Worm (Caenorhabditis elegans) whole organism, L1 larva: ENCODE measurements around the gene nlp-76.

ENCODE experiments used
- aly-2 ChIP-seq: fragments of 150-350 bp; optimal IDR thresholded peaks from 2 replicates; lab custom pipeline; 2014; ENCODE audit warnings: missing biosample characterization, missing genetic modification characterization
- blmp-1 ChIP-seq: fragments of 150-350 bp; optimal IDR thresholded peaks from 2 replicates; lab custom pipeline; 2014; ENCODE audit warnings: missing biosample characterization, missing genetic modification characterization
- ceh-63 ChIP-seq: fragments of 200-800 bp; sonication (Bioruptor generic); optimal IDR thresholded peaks from 2 replicates; lab custom pipeline; 2018; ENCODE audit warnings: mild to moderate bottlenecking, missing genetic modification characterization, missing compliant biosample characterization
- ceh-8 ChIP-seq: fragments of 200-800 bp; sonication (Bioruptor generic); optimal IDR thresholded peaks from 2 replicates; lab custom pipeline; 2018; ENCODE audit warnings: mild to moderate bottlenecking, missing genetic modification characterization, moderate library complexity, missing compliant biosample characterization
- ceh-88 ChIP-seq: fragments of 200-800 bp; sonication (Bioruptor generic); IDR thresholded peaks from 2 replicates; pipeline ENCODE4 v1.3.6; 2022; ENCODE audit warnings: missing genetic modification characterization, missing compliant biosample characterization
- ceh-90 ChIP-seq: sonication (generic microtip); optimal IDR thresholded peaks from 2 replicates; lab custom pipeline; 2016; ENCODE audit warnings: missing genetic modification characterization, missing compliant biosample characterization
- dpl-1 ChIP-seq, 3 experiments: fragments of 150-350 bp in 2 of 3; sonication (generic microtip) in 1 of 3; optimal IDR thresholded peaks; 2 replicates each; lab custom pipeline; 2014 to 2017; ENCODE audit warnings: missing biosample characterization in 3 of 3, missing genetic modification characterization in 3 of 3, missing genetic modification reagents in 3 of 3
- efl-1 ChIP-seq, 4 experiments: fragments of 150-350 bp; optimal IDR thresholded peaks in 3 of 4; peaks in 1 of 4; 1 replicate in 1 of 4; 2 replicates in 3 of 4; lab custom pipeline; 2014; ENCODE audit warnings: missing biosample characterization in 2 of 4, missing genetic modification characterization in 2 of 4, missing genetic modification reagents in 2 of 4
- efl-3 ChIP-seq: fragments of 200-800 bp; sonication (Bioruptor generic); optimal IDR thresholded peaks from 2 replicates; lab custom pipeline; 2018; ENCODE audit warnings: mild to moderate bottlenecking, missing genetic modification characterization, missing compliant biosample characterization
- elt-2 ChIP-seq: sonication (generic microtip); optimal IDR thresholded peaks from 2 replicates; lab custom pipeline; 2016; ENCODE audit warnings: missing genetic modification characterization, mild to moderate bottlenecking, inconsistent platforms, missing compliant biosample characterization, missing genetic modification reagents
- hpl-2 ChIP-seq: fragments of 150-350 bp; optimal IDR thresholded peaks from 2 replicates; lab custom pipeline; 2014; ENCODE audit warnings: missing biosample characterization, missing genetic modification reagents, missing genetic modification characterization
- irx-1 ChIP-seq: sonication (generic microtip); optimal IDR thresholded peaks from 2 replicates; lab custom pipeline; 2016; ENCODE audit warnings: missing genetic modification characterization, missing compliant biosample characterization
- lin-14 ChIP-seq: fragments of 200-800 bp; sonication (Bioruptor generic); optimal IDR thresholded peaks from 2 replicates; lab custom pipeline; 2018; ENCODE audit warnings: mild to moderate bottlenecking, missing genetic modification characterization, moderate library complexity, missing compliant biosample characterization
- lin-39 ChIP-seq: fragments of 150-350 bp; optimal IDR thresholded peaks from 2 replicates; lab custom pipeline; 2014; ENCODE audit warnings: missing biosample characterization, missing genetic modification reagents, missing genetic modification characterization
- mab-9 ChIP-seq: fragments of 200-800 bp; sonication (Bioruptor generic); IDR thresholded peaks from 2 replicates; pipeline ENCODE4 v1.3.6; 2022; ENCODE audit warnings: missing genetic modification reagents, missing genetic modification characterization, missing compliant biosample characterization
- mep-1 ChIP-seq: fragments of 150-350 bp; optimal IDR thresholded peaks from 2 replicates; lab custom pipeline; 2014; ENCODE audit warnings: missing biosample characterization, missing genetic modification characterization
- nhr-19 ChIP-seq: fragments of 200-800 bp; sonication (Bioruptor generic); conservative IDR thresholded peaks from 2 replicates; pipeline ENCODE4 v1.3.6; 2022; ENCODE audit warnings: missing genetic modification characterization, missing compliant biosample characterization
- nhr-20 ChIP-seq: sonication (generic microtip); optimal IDR thresholded peaks from 2 replicates; lab custom pipeline; 2016; ENCODE audit warnings: mild to moderate bottlenecking, missing genetic modification characterization, missing compliant biosample characterization
- nhr-237 ChIP-seq: fragments of 150-350 bp; optimal IDR thresholded peaks from 2 replicates; lab custom pipeline; 2014; ENCODE audit warnings: missing biosample characterization, missing genetic modification characterization
- nhr-28 ChIP-seq: fragments of 150-350 bp; optimal IDR thresholded peaks from 2 replicates; lab custom pipeline; 2014; ENCODE audit warnings: missing biosample characterization, missing genetic modification characterization
- nhr-71 ChIP-seq: sonication (generic microtip); optimal IDR thresholded peaks from 2 replicates; lab custom pipeline; 2016; ENCODE audit warnings: mild to moderate bottlenecking, missing genetic modification characterization, moderate library complexity, missing compliant biosample characterization
- nhr-76 ChIP-seq: sonication (generic microtip); optimal IDR thresholded peaks from 2 replicates; lab custom pipeline; 2017; ENCODE audit warnings: missing biosample characterization, missing genetic modification characterization
- nhr-77 ChIP-seq: fragments of 150-350 bp; optimal IDR thresholded peaks from 2 replicates; lab custom pipeline; 2014; ENCODE audit warnings: missing biosample characterization, missing genetic modification characterization
- nhr-84 ChIP-seq: sonication (generic microtip); optimal IDR thresholded peaks from 2 replicates; lab custom pipeline; 2017; ENCODE audit warnings: missing biosample characterization, missing genetic modification characterization
- nhr-90 ChIP-seq: sonication (generic microtip); optimal IDR thresholded peaks from 2 replicates; lab custom pipeline; 2016; ENCODE audit warnings: mild to moderate bottlenecking, missing genetic modification characterization, missing compliant biosample characterization; ENCODE audit not compliant: poor library complexity
- pax-3 ChIP-seq: fragments of 200-800 bp; sonication (Bioruptor generic); optimal IDR thresholded peaks from 2 replicates; lab custom pipeline; 2018; ENCODE audit warnings: mild to moderate bottlenecking, missing genetic modification characterization, moderate library complexity, missing compliant biosample characterization
- rnt-1 ChIP-seq: sonication (generic microtip); optimal IDR thresholded peaks from 2 replicates; lab custom pipeline; 2016; ENCODE audit warnings: mild to moderate bottlenecking, missing genetic modification characterization, moderate library complexity, missing compliant biosample characterization
- sox-4 ChIP-seq: sonication (generic microtip); optimal IDR thresholded peaks from 2 replicates; lab custom pipeline; 2016; ENCODE audit warnings: missing genetic modification characterization, missing compliant biosample characterization
- sptf-1 ChIP-seq: fragments of 150-350 bp; optimal IDR thresholded peaks from 2 replicates; lab custom pipeline; 2014; ENCODE audit warnings: missing biosample characterization, missing genetic modification characterization
- swsn-7 ChIP-seq: sonication (generic microtip); optimal IDR thresholded peaks from 2 replicates; lab custom pipeline; 2016; ENCODE audit warnings: missing genetic modification characterization, missing compliant biosample characterization
- tlp-1 ChIP-seq: fragments of 150-350 bp; optimal IDR thresholded peaks from 2 replicates; lab custom pipeline; 2014; ENCODE audit warnings: missing biosample characterization, missing genetic modification characterization
- unc-130 ChIP-seq: fragments of 150-350 bp; optimal IDR thresholded peaks from 2 replicates; lab custom pipeline; 2017; ENCODE audit warnings: missing biosample characterization, missing genetic modification characterization, inconsistent platforms
- unc-86 ChIP-seq: sonication (generic microtip); optimal IDR thresholded peaks from 2 replicates; lab custom pipeline; 2016; ENCODE audit warnings: missing genetic modification characterization, missing compliant biosample characterization
- unc-98 ChIP-seq: fragments of 200-800 bp; sonication (Bioruptor generic); IDR thresholded peaks from 2 replicates; pipeline ENCODE4 v1.3.6; 2022; ENCODE audit warnings: missing genetic modification characterization, missing compliant biosample characterization
- vab-15 ChIP-seq: sonication (generic microtip); optimal IDR thresholded peaks from 2 replicates; lab custom pipeline; 2017; ENCODE audit warnings: missing genotype, mild to moderate bottlenecking, missing genetic modification characterization, missing compliant biosample characterization
- zip-4 ChIP-seq: fragments of 200-800 bp; sonication (Bioruptor generic); optimal IDR thresholded peaks from 2 replicates; lab custom pipeline; 2018; ENCODE audit warnings: mild to moderate bottlenecking, missing genetic modification characterization, moderate library complexity, missing compliant biosample characterization
- ztf-11 ChIP-seq, 2 experiments: sonication (generic microtip); optimal IDR thresholded peaks; 2 replicates each; lab custom pipeline; 2016 to 2017; ENCODE audit warnings: missing genetic modification characterization in 2 of 2, missing biosample characterization in 1 of 2, missing compliant biosample characterization in 1 of 2
- ztf-4 ChIP-seq: fragments of 150-350 bp; optimal IDR thresholded peaks from 2 replicates; lab custom pipeline; 2014; ENCODE audit warnings: missing biosample characterization, missing genetic modification characterization

Gene nlp-76

DNA sequence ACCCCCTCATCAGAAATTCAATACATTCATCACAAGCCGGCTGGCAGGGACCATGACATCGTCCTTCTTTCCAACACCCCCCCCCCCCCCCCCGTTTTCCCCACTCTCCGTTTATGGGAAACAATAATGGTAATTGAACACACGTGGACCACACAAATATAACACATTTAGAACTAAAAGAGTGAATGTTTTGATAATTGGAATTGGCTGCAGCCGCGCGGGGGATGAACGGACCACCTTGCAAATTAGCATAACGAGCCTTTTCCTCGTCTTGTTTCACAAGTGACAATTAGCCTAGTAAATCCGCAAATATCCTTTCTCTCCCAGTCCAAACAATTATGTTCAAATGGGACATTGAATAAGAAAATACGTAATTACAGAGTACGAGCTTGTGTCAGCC lies 24.9 kb upstream of the nlp-76 start:
- TF ChIP-seq ztf-11 (tag; optimal IDR thresholded peaks at IDR 0.05; lab: Kevin White, UChicago) (no peak), efl-3 (GFP tag; lab: Kevin White, UChicago) (no peak), rnt-1 (tag; lab: Kevin White, UChicago) (no peak), ceh-8 (GFP tag; lab: Kevin White, UChicago) (peak; percentile 53), lin-14 (GFP tag; lab: Kevin White, UChicago) (peak; percentile 37)
- TF ChIP-seq, all 84 proteins: peak for 2

DNA sequence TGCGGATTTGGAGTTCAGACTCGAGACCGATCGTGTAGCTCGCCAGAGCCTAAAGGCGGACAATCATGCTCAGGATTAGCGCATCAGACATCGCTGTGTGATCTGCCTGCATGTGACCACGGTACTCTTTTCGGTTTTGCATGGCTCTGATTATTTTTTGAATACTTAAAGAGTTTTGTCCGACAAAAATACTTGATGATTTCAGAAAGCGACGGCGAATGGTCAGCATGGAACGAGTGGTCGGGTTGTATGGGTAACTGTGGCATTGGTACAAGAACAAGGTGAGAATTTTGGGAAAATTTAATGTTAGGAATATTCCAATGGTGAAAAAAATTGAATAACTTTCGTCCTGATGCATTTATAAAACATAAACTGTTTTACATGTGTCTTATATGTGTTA lies 23.8 kb upstream of the nlp-76 start:
- TF ChIP-seq efl-1 (optimal IDR thresholded peaks at IDR 0.05; lab: Kevin White, UChicago) (no peak), efl-1 (GFP tag; optimal IDR thresholded peaks at IDR 0.05 in 1 of 2; lab: Kevin White, UChicago) (peak in 1 of 2 experiments; percentile 3), ztf-4 (tag; lab: Kevin White, UChicago) (no peak)
- TF ChIP-seq, all 84 proteins: peak for 1

DNA sequence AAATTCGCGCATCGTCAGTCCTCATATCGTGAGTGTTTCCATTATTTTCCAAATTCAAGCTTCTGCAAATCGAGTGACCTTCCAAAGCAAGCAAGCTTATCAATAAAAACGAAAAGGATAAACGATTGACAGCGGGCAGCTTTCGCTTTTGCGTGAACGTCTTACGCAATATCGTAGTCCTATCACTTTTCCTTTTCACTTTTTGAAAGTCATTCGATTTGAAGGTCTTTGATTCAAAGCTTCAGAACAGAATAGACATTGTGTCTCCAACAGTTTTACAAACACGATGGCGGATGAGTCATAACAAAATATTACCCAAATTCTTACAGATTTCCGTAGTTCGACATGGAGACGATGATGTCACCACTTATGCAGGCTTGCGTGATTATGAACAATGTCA lies 15.9 kb upstream of the nlp-76 start:
- TF ChIP-seq blmp-1 (tag; lab: Kevin White, UChicago) = peak; percentile 98
- TF ChIP-seq nhr-237 (tag; lab: Kevin White, UChicago) = no peak

DNA sequence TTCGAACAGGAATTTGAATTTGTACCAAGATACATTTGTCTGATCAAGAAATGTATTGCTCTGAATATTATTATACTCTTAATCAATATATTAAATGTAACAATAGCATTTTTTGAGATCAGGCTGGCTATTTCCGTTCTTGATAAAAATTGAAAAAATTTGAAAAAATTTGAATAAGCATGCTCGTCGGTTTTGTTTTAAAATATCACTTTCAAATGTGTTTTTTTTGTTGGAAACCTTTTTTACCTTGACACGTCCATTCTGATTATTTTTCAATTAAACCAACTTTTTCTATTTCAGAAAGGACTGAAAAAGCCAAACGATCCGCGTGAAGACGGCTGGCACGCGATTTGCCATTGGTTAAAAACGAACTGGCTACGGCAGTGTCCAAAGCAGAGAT lies 14.8 kb upstream of the nlp-76 start, which contains the start of gene adt-1:
TSS of gene adt-1 (plus strand) at position 301 of the 400 bp plus-strand sequence.
- no peak for TF ChIP-seq unc-98 (GFP tag; lab: Robert Waterston, UW)
- TF ChIP-seq, all 84 proteins: peak for 0

DNA sequence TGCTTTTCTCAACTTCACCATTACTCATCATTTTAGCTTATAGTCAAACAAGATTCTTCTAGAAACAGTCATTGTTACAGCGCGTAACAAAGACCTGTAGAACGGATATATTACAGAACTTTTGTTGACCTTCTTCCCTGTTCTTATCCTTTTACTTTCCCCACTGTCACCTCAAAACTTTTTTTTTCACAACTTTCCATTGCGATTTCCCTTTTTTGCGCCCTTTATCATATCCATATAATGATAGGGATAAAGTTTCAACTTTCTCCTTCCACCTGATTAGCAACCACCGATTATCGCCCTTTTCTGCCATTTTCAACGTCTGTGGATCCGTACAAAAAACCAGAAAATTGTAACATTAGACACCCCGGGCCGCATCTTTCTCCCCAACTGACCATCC lies 13.4 kb upstream of the nlp-76 start:
- TF ChIP-seq efl-1 (optimal IDR thresholded peaks at IDR 0.05; lab: Kevin White, UChicago) (no peak), efl-1 (GFP tag; optimal IDR thresholded peaks at IDR 0.05 in 1 of 2; lab: Kevin White, UChicago) (peak in 1 of 2 experiments; percentile 61), blmp-1 (tag; lab: Kevin White, UChicago) (peak; percentile 94), zip-4 (GFP tag; lab: Kevin White, UChicago) (no peak)

DNA sequence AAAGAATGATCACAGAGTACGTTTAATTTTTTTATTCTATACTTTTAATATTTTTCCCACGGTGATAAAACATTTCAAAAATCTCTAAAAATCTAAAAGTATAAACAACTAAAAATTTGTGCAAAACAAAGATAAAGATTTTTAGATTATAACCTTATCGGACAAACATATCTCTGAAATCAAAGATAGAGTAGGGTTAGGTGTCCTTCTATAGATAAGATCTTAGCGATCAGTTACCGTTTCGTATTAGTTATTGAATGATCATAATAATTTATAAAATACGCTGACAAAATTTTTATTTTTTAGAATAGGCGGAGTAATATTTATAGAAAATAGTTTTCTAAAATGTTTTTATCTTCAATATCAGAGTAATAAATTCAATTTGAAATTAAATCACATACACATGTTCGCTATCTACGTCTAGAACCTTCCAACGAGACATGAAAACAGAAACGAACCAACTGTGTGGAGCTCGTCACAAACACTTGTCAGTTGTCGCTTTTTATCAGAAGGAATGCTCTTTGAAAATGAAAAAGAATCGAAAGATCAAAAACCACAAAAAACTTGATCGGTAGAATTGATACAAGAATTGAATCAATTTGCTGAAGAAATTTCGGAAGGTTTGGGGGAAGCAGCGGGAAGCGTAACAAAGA lies 8.1 kb upstream of the nlp-76 start:
- no peak for TF ChIP-seq irx-1 (tag; lab: Kevin White, UChicago)
- peak; percentile 59 for TF ChIP-seq lin-14 (GFP tag; lab: Kevin White, UChicago)
- no peak for TF ChIP-seq dpl-1 (GFP tag; optimal IDR thresholded peaks at IDR 0.05; lab: Kevin White, UChicago)
- no peak for TF ChIP-seq sptf-1 (tag; lab: Kevin White, UChicago)
- TF ChIP-seq ceh-88 (GFP tag; lab: Robert Waterston, UW) = no peak
- TF ChIP-seq nhr-77 (tag; lab: Kevin White, UChicago) = no peak
- TF ChIP-seq efl-1 (optimal IDR thresholded peaks at IDR 0.05; lab: Kevin White, UChicago) = no peak
- TF ChIP-seq efl-1 (GFP tag; optimal IDR thresholded peaks at IDR 0.05 in 1 of 2; lab: Kevin White, UChicago) = no peak
- no peak for TF ChIP-seq unc-130 (tag; lab: Kevin White, UChicago)
- TF ChIP-seq tlp-1 (tag; lab: Kevin White, UChicago) = peak; percentile 18
- no peak for TF ChIP-seq lin-39
- TF ChIP-seq nhr-20 (tag; lab: Kevin White, UChicago) = peak; percentile 46
- TF ChIP-seq aly-2 (tag; lab: Kevin White, UChicago) = no peak
- no peak for TF ChIP-seq mab-9 (GFP tag; lab: Robert Waterston, UW)
- peak; percentile 34 for TF ChIP-seq mep-1 (tag; lab: Kevin White, UChicago)
- TF ChIP-seq pax-3 = no peak
- no peak for TF ChIP-seq sox-4 (tag; lab: Kevin White, UChicago)
- no peak for TF ChIP-seq nhr-76
- TF ChIP-seq unc-86 = no peak
- TF ChIP-seq blmp-1 (tag; lab: Kevin White, UChicago) = no peak
- peak; percentile 64 for TF ChIP-seq nhr-71 (tag; lab: Kevin White, UChicago)
- TF ChIP-seq rnt-1 (tag; lab: Kevin White, UChicago) = peak; percentile 75
- peak; percentile 2 for TF ChIP-seq elt-2 (tag; lab: Kevin White, UChicago)
- peak; percentile 14 for TF ChIP-seq nhr-90 (tag; lab: Kevin White, UChicago)
- no peak for TF ChIP-seq nhr-28 (tag; lab: Kevin White, UChicago)
- no peak for TF ChIP-seq vab-15 (tag; lab: Kevin White, UChicago)
- no peak for TF ChIP-seq swsn-7 (tag; lab: Kevin White, UChicago)
- no peak for TF ChIP-seq ztf-11 (tag; optimal IDR thresholded peaks at IDR 0.05; lab: Kevin White, UChicago)
- TF ChIP-seq hpl-2 (GFP tag; lab: Kevin White, UChicago) = no peak
- TF ChIP-seq nhr-19 (GFP tag; lab: Robert Waterston, UW) = peak; percentile 28; the same call in 1 of the 2 replicates
- TF ChIP-seq zip-4 (GFP tag; lab: Kevin White, UChicago) = no peak
- TF ChIP-seq nhr-237 (tag; lab: Kevin White, UChicago) = no peak
- peak; percentile 65 for TF ChIP-seq efl-3 (GFP tag; lab: Kevin White, UChicago)
- TF ChIP-seq ceh-63 = no peak
- TF ChIP-seq nhr-84 (tag; lab: Kevin White, UChicago) = no peak
- no peak for TF ChIP-seq ceh-90 (tag; lab: Kevin White, UChicago)
